Worm (Caenorhabditis elegans) whole organism, young adult: Measurements from ENCODE around the gene ttr-37.
A peak's percentile ranks its signal among the peaks of the same experiment; 100 is the strongest.
"Not testable (repeated sequence)": the region's sequence is repeated elsewhere in the genome, so short reads cannot be mapped to it uniquely, and the experiment has no call there.

ENCODE experiments used
- B0019.2 ChIP-seq: fragments of 200-800 bp; sonication (Bioruptor generic); conservative IDR thresholded peaks from 2 replicates; pipeline ENCODE4 v1.3.6; 2022; ENCODE audit warnings: missing genetic modification reagents, missing genetic modification characterization, missing compliant biosample characterization
- C17E4.6 ChIP-seq: fragments of 200-800 bp; sonication (Bioruptor generic); IDR thresholded peaks from 2 replicates; pipeline ENCODE4 v1.3.6; 2022; ENCODE audit warnings: missing genetic modification reagents, missing genetic modification characterization, missing compliant biosample characterization
- D2030.7 ChIP-seq: fragments of 200-800 bp; sonication (Bioruptor generic); IDR thresholded peaks from 2 replicates; pipeline ENCODE4 v1.3.6; 2022; ENCODE audit warnings: missing genetic modification reagents, missing genetic modification characterization, missing compliant biosample characterization
- F10E7.11 ChIP-seq: sonication (generic microtip); optimal IDR thresholded peaks from 2 replicates; lab custom pipeline; 2017; ENCODE audit warnings: mild to moderate bottlenecking, missing genetic modification characterization, moderate library complexity, missing compliant biosample characterization
- F33H1.4 ChIP-seq: fragments of 200-800 bp; sonication (Bioruptor generic); IDR thresholded peaks from 2 replicates; pipeline ENCODE4 v1.3.6; 2022; ENCODE audit warnings: missing genetic modification reagents, missing genetic modification characterization, missing compliant biosample characterization
- F37B4.10 ChIP-seq: fragments of 200-800 bp; sonication (Bioruptor generic); IDR thresholded peaks from 2 replicates; pipeline ENCODE4 v1.3.6; 2022; ENCODE audit warnings: missing genetic modification characterization, missing compliant biosample characterization
- F39B2.1 ChIP-seq: fragments of 200-800 bp; sonication (Bioruptor generic); IDR thresholded peaks from 2 replicates; pipeline ENCODE4 v1.3.6; 2022; ENCODE audit warnings: missing genetic modification reagents, missing genetic modification characterization, missing compliant biosample characterization
- F49E8.2 ChIP-seq: sonication (generic microtip); optimal IDR thresholded peaks from 3 replicates; lab custom pipeline; 2017; ENCODE audit warnings: missing genetic modification characterization, mild to moderate bottlenecking, missing compliant biosample characterization, antibody characterized with exemption, moderate library complexity; ENCODE audit not compliant: insufficient read depth
- F57A8.1 ChIP-seq: fragments of 200-800 bp; sonication (Bioruptor generic); optimal IDR thresholded peaks from 2 replicates; lab custom pipeline; 2018; ENCODE audit warnings: mild to moderate bottlenecking, missing genetic modification characterization, moderate library complexity, missing compliant biosample characterization
- K11D2.4 ChIP-seq: fragments of 200-800 bp; sonication (Bioruptor generic); IDR thresholded peaks from 2 replicates; pipeline ENCODE4 v1.3.6; 2022; ENCODE audit warnings: missing genetic modification reagents, missing genetic modification characterization, missing compliant biosample characterization
- Y53F4B.3 ChIP-seq: fragments of 200-800 bp; sonication (Bioruptor generic); IDR thresholded peaks from 2 replicates; pipeline ENCODE4 v1.3.6; 2022; ENCODE audit warnings: missing genetic modification reagents, missing genetic modification characterization, missing compliant biosample characterization
- Y53G8AR.9 ChIP-seq: fragments of 200-800 bp; sonication (Bioruptor generic); conservative IDR thresholded peaks from 2 replicates; pipeline ENCODE4 v1.3.6; 2022; ENCODE audit warnings: missing genetic modification reagents, missing genetic modification characterization, missing compliant biosample characterization
- Y56A3A.18 ChIP-seq: fragments of 200-800 bp; sonication (Bioruptor generic); IDR thresholded peaks from 2 replicates; pipeline ENCODE4 v1.3.6; 2022; ENCODE audit warnings: missing genetic modification reagents, missing genetic modification characterization, missing compliant biosample characterization
- Y79H2A.3 ChIP-seq: fragments of 200-800 bp; sonication (Bioruptor generic); conservative IDR thresholded peaks from 2 replicates; pipeline ENCODE4 v1.3.6; 2022; ENCODE audit warnings: missing genetic modification reagents, missing genetic modification characterization, missing compliant biosample characterization
- aptf-2 ChIP-seq: fragments of 200-800 bp; sonication (Bioruptor generic); conservative IDR thresholded peaks from 2 replicates; pipeline ENCODE4 v1.3.6; 2022; ENCODE audit warnings: missing genetic modification reagents, missing genetic modification characterization, missing compliant biosample characterization
- aptf-3 ChIP-seq: fragments of 200-800 bp; sonication (Bioruptor generic); IDR thresholded peaks from 2 replicates; pipeline ENCODE4 v1.3.6; 2022; ENCODE audit warnings: missing genetic modification characterization, missing compliant biosample characterization
- atf-7 ChIP-seq: sonication (generic microtip); optimal IDR thresholded peaks from 2 replicates; lab custom pipeline; 2017; ENCODE audit warnings: mild to moderate bottlenecking, missing genetic modification characterization, missing compliant biosample characterization
- attf-3 ChIP-seq: fragments of 200-800 bp; sonication (Bioruptor generic); conservative IDR thresholded peaks from 2 replicates; pipeline ENCODE4 v1.3.6; 2022; ENCODE audit warnings: missing genetic modification reagents, missing genetic modification characterization, missing compliant biosample characterization
- attf-6 ChIP-seq: fragments of 200-800 bp; sonication (Bioruptor generic); IDR thresholded peaks from 2 replicates; pipeline ENCODE4 v1.3.6; 2022; ENCODE audit warnings: missing genetic modification reagents, missing genetic modification characterization, missing compliant biosample characterization
- bed-1 ChIP-seq: fragments of 200-800 bp; sonication (Bioruptor generic); IDR thresholded peaks from 2 replicates; pipeline ENCODE4 v1.3.6; 2022; ENCODE audit warnings: missing genetic modification reagents, missing genetic modification characterization, missing compliant biosample characterization
- cebp-1 ChIP-seq, 2 experiments: fragments of 200-800 bp in 1 of 2; sonication (Bioruptor generic) in 1 of 2; sonication (generic microtip) in 1 of 2; IDR thresholded peaks in 1 of 2; optimal IDR thresholded peaks in 1 of 2; 2 replicates each; pipeline versions ENCODE4 v1.3.6 to Lab custom; 2017 to 2022; ENCODE audit warnings: missing compliant biosample characterization in 2 of 2, missing genetic modification characterization in 2 of 2, mild to moderate bottlenecking in 1 of 2, missing genetic modification reagents in 1 of 2, moderate library complexity in 1 of 2
- cebp-2 ChIP-seq: fragments of 200-800 bp; sonication (Bioruptor generic); IDR thresholded peaks from 2 replicates; pipeline ENCODE4 v1.3.6; 2022; ENCODE audit warnings: missing genetic modification characterization, missing compliant biosample characterization
- ceh-100 ChIP-seq: fragments of 200-800 bp; sonication (Bioruptor generic); IDR thresholded peaks from 2 replicates; pipeline ENCODE4 v1.3.6; 2022; ENCODE audit warnings: missing genetic modification reagents, missing genetic modification characterization, missing compliant biosample characterization
- ceh-40 ChIP-seq: fragments of 200-800 bp; sonication (Bioruptor generic); IDR thresholded peaks from 2 replicates; pipeline ENCODE4 v1.3.6; 2022; ENCODE audit warnings: missing genetic modification characterization, missing compliant biosample characterization
- ceh-58 ChIP-seq: fragments of 200-800 bp; sonication (Bioruptor generic); IDR thresholded peaks from 2 replicates; pipeline ENCODE4 v1.3.6; 2022; ENCODE audit warnings: missing genetic modification characterization, missing compliant biosample characterization
- ceh-79 ChIP-seq: sonication (generic microtip); optimal IDR thresholded peaks from 2 replicates; lab custom pipeline; 2017; ENCODE audit warnings: mild to moderate bottlenecking, missing genetic modification characterization, missing compliant biosample characterization
- dox-1 ChIP-seq: fragments of 200-800 bp; sonication (Bioruptor generic); IDR thresholded peaks from 2 replicates; pipeline ENCODE4 v1.3.6; 2022; ENCODE audit warnings: missing genetic modification reagents, missing genetic modification characterization, missing compliant biosample characterization
- egl-18 ChIP-seq: fragments of 200-800 bp; sonication (Bioruptor generic); IDR thresholded peaks from 2 replicates; pipeline ENCODE4 v1.3.6; 2022; ENCODE audit warnings: missing genetic modification reagents, missing genetic modification characterization, missing compliant biosample characterization
- egl-44 ChIP-seq: fragments of 200-800 bp; sonication (Bioruptor generic); IDR thresholded peaks from 2 replicates; pipeline ENCODE4 v1.3.6; 2022; ENCODE audit warnings: missing genetic modification reagents, missing genetic modification characterization, missing compliant biosample characterization
- egrh-3 ChIP-seq: fragments of 200-800 bp; sonication (Bioruptor generic); IDR thresholded peaks from 2 replicates; pipeline ENCODE4 v1.3.6; 2022; ENCODE audit warnings: missing genetic modification reagents, missing genetic modification characterization, missing compliant biosample characterization
- ekl-4 ChIP-seq: fragments of 200-800 bp; sonication (Bioruptor generic); IDR thresholded peaks from 2 replicates; pipeline ENCODE4 v1.3.6; 2022; ENCODE audit warnings: missing genetic modification reagents, missing genetic modification characterization, missing compliant biosample characterization
- hmg-20 ChIP-seq: fragments of 200-800 bp; sonication (Bioruptor generic); IDR thresholded peaks from 2 replicates; pipeline ENCODE4 v1.3.6; 2022; ENCODE audit warnings: missing genetic modification reagents, missing genetic modification characterization, missing compliant biosample characterization
- hsf-1 ChIP-seq: fragments of 200-800 bp; sonication (Bioruptor generic); IDR thresholded peaks from 2 replicates; pipeline ENCODE4 v1.3.6; 2022; ENCODE audit warnings: missing genetic modification reagents, missing genetic modification characterization, missing compliant biosample characterization
- let-526 ChIP-seq: fragments of 200-800 bp; sonication (Bioruptor generic); IDR thresholded peaks from 2 replicates; pipeline ENCODE4 v1.3.6; 2022; ENCODE audit warnings: missing genetic modification reagents, missing genetic modification characterization, missing compliant biosample characterization
- lin-26 ChIP-seq: fragments of 200-800 bp; sonication (Bioruptor generic); IDR thresholded peaks from 2 replicates; pipeline ENCODE4 v1.3.6; 2022; ENCODE audit warnings: missing genetic modification reagents, missing genetic modification characterization, missing compliant biosample characterization
- lsy-27 ChIP-seq: sonication (generic microtip); optimal IDR thresholded peaks from 2 replicates; lab custom pipeline; 2017; ENCODE audit warnings: missing genetic modification characterization, mild to moderate bottlenecking, missing compliant biosample characterization, antibody characterized with exemption, missing genotype, borderline replicate concordance; ENCODE audit not compliant: insufficient read depth
- madf-3 ChIP-seq: fragments of 200-800 bp; sonication (Bioruptor generic); IDR thresholded peaks from 2 replicates; pipeline ENCODE4 v1.3.6; 2022; ENCODE audit warnings: missing genetic modification reagents, missing genetic modification characterization, missing compliant biosample characterization
- madf-6 ChIP-seq: fragments of 200-800 bp; sonication (Bioruptor generic); IDR thresholded peaks from 2 replicates; pipeline ENCODE4 v1.3.6; 2022; ENCODE audit warnings: missing genetic modification reagents, missing genetic modification characterization, missing compliant biosample characterization
- madf-8 ChIP-seq: fragments of 200-800 bp; sonication (Bioruptor generic); conservative IDR thresholded peaks from 2 replicates; pipeline ENCODE4 v1.3.6; 2022; ENCODE audit warnings: missing genetic modification reagents, missing genetic modification characterization, missing compliant biosample characterization
- mcd-1 ChIP-seq: fragments of 200-800 bp; sonication (Bioruptor generic); IDR thresholded peaks from 2 replicates; pipeline ENCODE4 v1.3.6; 2022; ENCODE audit warnings: missing genetic modification reagents, missing genetic modification characterization, missing compliant biosample characterization
- nfyb-1 ChIP-seq: fragments of 200-800 bp; sonication (Bioruptor generic); IDR thresholded peaks from 2 replicates; pipeline ENCODE4 v1.3.6; 2022; ENCODE audit warnings: missing genetic modification reagents, missing genetic modification characterization, missing compliant biosample characterization
- nhr-120 ChIP-seq: fragments of 200-800 bp; sonication (Bioruptor generic); IDR thresholded peaks from 2 replicates; pipeline ENCODE4 v1.3.6; 2022; ENCODE audit warnings: missing genetic modification characterization, missing compliant biosample characterization
- nhr-27 ChIP-seq: fragments of 200-800 bp; sonication (Bioruptor generic); optimal IDR thresholded peaks from 2 replicates; lab custom pipeline; 2018; ENCODE audit warnings: mild to moderate bottlenecking, missing genetic modification characterization, moderate library complexity, missing compliant biosample characterization
- pbrm-1 ChIP-seq: fragments of 200-800 bp; sonication (Bioruptor generic); IDR thresholded peaks from 2 replicates; pipeline ENCODE4 v1.3.6; 2022; ENCODE audit warnings: missing genetic modification reagents, missing genetic modification characterization, missing compliant biosample characterization
- pha-4 ChIP-seq: fragments of 150-350 bp; sonication (generic microtip); optimal IDR thresholded peaks from 2 replicates; lab custom pipeline; 2014; ENCODE audit warnings: missing biosample characterization, missing genetic modification reagents, missing genetic modification characterization
- ztf-6 ChIP-seq: fragments of 200-800 bp; sonication (Bioruptor generic); IDR thresholded peaks from 2 replicates; pipeline ENCODE4 v1.3.6; 2022; ENCODE audit warnings: missing genetic modification reagents, missing genetic modification characterization, missing compliant biosample characterization

The ttr-37 gene

DNA sequence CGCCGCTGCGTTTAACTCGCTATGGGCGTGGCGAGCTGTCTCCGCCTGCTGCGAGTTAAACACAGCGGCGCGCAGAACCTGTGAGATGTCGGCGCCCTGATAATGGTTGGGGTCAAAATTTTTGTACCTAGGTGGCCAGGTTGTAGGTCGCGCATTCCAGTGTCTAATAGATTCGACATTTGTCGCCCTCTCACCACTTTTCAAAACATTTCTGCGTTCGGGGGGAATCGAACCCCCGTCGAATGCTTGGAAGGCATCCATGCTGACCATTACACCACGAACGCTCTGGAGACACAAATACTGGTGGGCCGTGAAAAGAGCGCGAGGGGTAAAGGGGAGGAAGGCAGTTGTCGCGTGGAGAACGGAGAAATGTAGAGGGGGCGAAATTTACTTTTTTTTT is 42.4 kb upstream of the ttr-37 start (continued):
- TF ChIP-seq Y56A3A.18 (peak; percentile 88; the same call in 1 of the 2 replicates), pbrm-1 (GFP tag; lab: Robert Waterston, UW) (peak; percentile 71), attf-3 (GFP tag; lab: Robert Waterston, UW) (no peak), cebp-2 (GFP tag; lab: Robert Waterston, UW) (0 out of 2 replicates have a peak, but pooled peaks have one; percentile 77), F57A8.1 (peak; percentile 31), F10E7.11 (peak; percentile 71), nhr-27 (tag; lab: Kevin White, UChicago) (peak; percentile 51), lsy-27 (tag; lab: Kevin White, UChicago) (no peak), pha-4 (tag; lab: Kevin White, UChicago) (no peak), ceh-79 (no peak), F49E8.2 (tag; lab: Kevin White, UChicago) (no peak), hmg-20 (GFP tag; lab: Robert Waterston, UW) (0 out of 2 replicates have a peak, but pooled peaks have one; percentile 65), atf-7 (tag; lab: Kevin White, UChicago) (peak; percentile 75)

DNA sequence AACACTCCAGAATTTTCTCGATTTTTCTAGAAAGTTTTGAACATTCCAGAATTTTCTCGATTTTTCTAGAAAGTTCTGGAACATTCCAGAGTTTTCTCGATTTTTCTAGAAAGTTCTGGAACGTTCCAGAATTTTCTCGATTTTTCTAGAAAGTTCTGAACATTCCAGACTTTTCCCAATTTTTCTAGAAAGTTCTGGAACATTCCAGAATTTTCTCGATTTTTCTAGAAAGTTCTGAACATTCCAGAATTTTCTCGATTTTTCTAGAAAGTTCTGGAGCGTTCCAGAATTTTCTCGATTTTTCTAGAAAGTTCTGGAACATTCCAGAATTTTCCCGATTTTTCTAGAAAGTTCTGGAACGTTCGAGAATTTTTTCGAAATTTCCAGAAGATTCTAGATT is 38.1 kb upstream of the ttr-37 start:
- TF ChIP-seq attf-3 (GFP tag; lab: Robert Waterston, UW) (peak; percentile 63), nfyb-1 (GFP tag; lab: Robert Waterston, UW) (peak; percentile 96), ceh-100 (peak; percentile 89), F33H1.4 (peak; percentile 72), aptf-3 (GFP tag; lab: Robert Waterston, UW) (peak; percentile 100), ztf-6 (peak; percentile 97), F39B2.1 (GFP tag; lab: Robert Waterston, UW) (peak; percentile 95), Y53G8AR.9 (peak; percentile 95), C17E4.6 (GFP tag; lab: Robert Waterston, UW) (peak; percentile 92), ceh-58 (GFP tag; lab: Robert Waterston, UW) (peak; percentile 98), Y53F4B.3 (GFP tag; lab: Robert Waterston, UW) (peak; percentile 98), Y79H2A.3 (GFP tag; lab: Robert Waterston, UW) (peak; percentile 99), ceh-40 (peak; percentile 97), hsf-1 (peak; percentile 100), Y56A3A.18 (peak; percentile 99), dox-1 (peak; percentile 100), cebp-1 (GFP tag; IDR thresholded peaks at IDR 0.05; lab: Robert Waterston, UW) (peak; percentile 91), aptf-2 (GFP tag; lab: Robert Waterston, UW) (peak; percentile 91), mcd-1 (GFP tag; lab: Robert Waterston, UW) (peak; percentile 61), F37B4.10 (GFP tag; lab: Robert Waterston, UW) (peak; percentile 95; the same call in 1 of the 2 replicates), ekl-4 (GFP tag; lab: Robert Waterston, UW) (peak; percentile 98), madf-8 (peak; percentile 70), bed-1 (peak; percentile 99), K11D2.4 (peak; percentile 75), lin-26 (GFP tag; lab: Robert Waterston, UW) (peak; percentile 84), madf-6 (GFP tag; lab: Robert Waterston, UW) (peak; percentile 91), madf-3 (GFP tag; lab: Robert Waterston, UW) (peak; percentile 97), egrh-3 (peak; percentile 96), attf-6 (peak; percentile 99), egl-18 (GFP tag; lab: Robert Waterston, UW) (peak; percentile 97), D2030.7 (GFP tag; lab: Robert Waterston, UW) (peak; percentile 99), egl-44 (GFP tag; lab: Robert Waterston, UW) (peak; percentile 98), B0019.2 (GFP tag; lab: Robert Waterston, UW) (peak; percentile 98), let-526 (GFP tag; lab: Robert Waterston, UW) (peak; percentile 100), pbrm-1 (GFP tag; lab: Robert Waterston, UW) (peak; percentile 96), nhr-120 (GFP tag; lab: Robert Waterston, UW) (peak; percentile 94; the same call in 1 of the 2 replicates)
- TF ChIP-seq cebp-1 (tag; optimal IDR thresholded peaks at IDR 0.05; lab: Kevin White, UChicago) = not testable (repeated sequence)
